Fruit fly (Drosophila melanogaster) whole organism, pupa: ENCODE data around the gene HIP-R.

Experiments used
- CG13204 ChIP-seq: fragments of 200-800 bp; sonication (Bioruptor generic); optimal IDR thresholded peaks from 2 replicates; lab custom pipeline; 2018; ENCODE audit warnings: missing biosample characterization, mild to moderate bottlenecking, missing genetic modification characterization, moderate library complexity
- CG14655 ChIP-seq: fragments of 200-800 bp; sonication (Bioruptor generic); optimal IDR thresholded peaks from 3 replicates; lab custom pipeline; 2017; ENCODE audit warnings: mild to moderate bottlenecking, missing biosample characterization, missing genetic modification reagents, missing genetic modification characterization
- CG17806 ChIP-seq: fragments of 200-800 bp; sonication (Bioruptor generic); optimal IDR thresholded peaks from 2 replicates; lab custom pipeline; 2018; ENCODE audit warnings: missing biosample characterization, mild to moderate bottlenecking, missing genetic modification characterization, moderate library complexity
- CG4496 ChIP-seq: fragments of 200-800 bp; sonication (Bioruptor generic); IDR thresholded peaks from 3 replicates; pipeline ENCODE4 v1.3.6; 2022; ENCODE audit warnings: missing biosample characterization, missing genetic modification characterization

dm6 chrX:3789284-3789683, 485 bp upstream of the HIP-R start:
- TF ChIP-seq CG13204 (no peak), CG4496 (GFP tag; lab: Robert Waterston, UW) (no peak), CG17806 (tag; lab: Kevin White, UChicago) (no peak), CG14655 (no peak)
